Fruit fly (Drosophila melanogaster) whole organism, embryonic: ENCODE data around the gene Bdp1.

Experiments used
- BEAF-32 ChIP-seq: fragments of 200-800 bp; sonication (Bioruptor generic); optimal IDR thresholded peaks from 3 replicates; lab custom pipeline; 2017; ENCODE audit warnings: missing biosample characterization, missing genetic modification characterization, mild to moderate bottlenecking, moderate library complexity, missing genetic modification reagents
- Bteb2 ChIP-seq: fragments of 200-800 bp; sonication (Bioruptor generic); optimal IDR thresholded peaks from 2 replicates; lab custom pipeline; 2016; ENCODE audit warnings: missing biosample characterization, missing genetic modification characterization
- CG10366 ChIP-seq: fragments of 200-800 bp; sonication (Bioruptor generic); IDR thresholded peaks from 2 replicates; pipeline ENCODE4 v1.3.6; 2022; ENCODE audit warnings: missing biosample characterization, missing genetic modification characterization
- CG11560 ChIP-seq: fragments of 200-800 bp; sonication (Bioruptor generic); IDR thresholded peaks from 3 replicates; pipeline ENCODE4 v1.3.6; 2022; ENCODE audit warnings: missing biosample characterization, missing genetic modification characterization
- CG12299 ChIP-seq: fragments of 200-800 bp; sonication (Bioruptor generic); optimal IDR thresholded peaks from 2 replicates; lab custom pipeline; 2018; ENCODE audit warnings: missing biosample characterization, mild to moderate bottlenecking, missing genetic modification characterization
- CG1233 ChIP-seq: fragments of 200-800 bp; sonication (Bioruptor generic); optimal IDR thresholded peaks from 4 replicates; lab custom pipeline; 2018; ENCODE audit warnings: missing biosample characterization, mild to moderate bottlenecking, missing genetic modification characterization
- CG12769 ChIP-seq: fragments of 200-800 bp; sonication (Bioruptor generic); optimal IDR thresholded peaks from 2 replicates; lab custom pipeline; 2019; ENCODE audit warnings: missing biosample characterization, mild to moderate bottlenecking, missing genetic modification characterization, moderate library complexity
- CG13287 ChIP-seq: fragments of 200-800 bp; sonication (Bioruptor generic); IDR thresholded peaks from 2 replicates; pipeline ENCODE4 v1.3.6; 2022; ENCODE audit warnings: missing biosample characterization, missing genetic modification characterization; ENCODE audit not compliant: partially characterized antibody
- CG14710 ChIP-seq: fragments of 200-800 bp; sonication (Bioruptor generic); optimal IDR thresholded peaks from 3 replicates; lab custom pipeline; 2019; ENCODE audit warnings: missing biosample characterization, mild to moderate bottlenecking, missing genetic modification characterization, moderate library complexity
- CG15601 ChIP-seq: fragments of 200-800 bp; sonication (Bioruptor generic); optimal IDR thresholded peaks from 3 replicates; lab custom pipeline; 2019; ENCODE audit warnings: missing biosample characterization, mild to moderate bottlenecking, missing genetic modification characterization, moderate library complexity
- CG17568 ChIP-seq: fragments of 200-800 bp; sonication (Bioruptor generic); optimal IDR thresholded peaks from 2 replicates; lab custom pipeline; 2018; ENCODE audit warnings: missing biosample characterization, mild to moderate bottlenecking, missing genetic modification characterization, moderate library complexity
- CG17829 ChIP-seq: fragments of 200-800 bp; optimal IDR thresholded peaks from 2 replicates; lab custom pipeline; 2019; ENCODE audit warnings: missing biosample characterization, mild to moderate bottlenecking, missing genetic modification characterization, moderate library complexity
- CG2875 ChIP-seq: fragments of 200-800 bp; sonication (Bioruptor generic); optimal IDR thresholded peaks from 2 replicates; lab custom pipeline; 2017; ENCODE audit warnings: missing biosample characterization, mild to moderate bottlenecking, missing genetic modification characterization, missing genetic modification reagents
- CG4617 ChIP-seq: fragments of 200-800 bp; sonication (Bioruptor generic); optimal IDR thresholded peaks from 3 replicates; lab custom pipeline; 2016; ENCODE audit warnings: missing biosample characterization, missing genetic modification characterization, borderline replicate concordance
- CG4707 ChIP-seq: fragments of 200-800 bp; sonication (Bioruptor generic); optimal IDR thresholded peaks from 2 replicates; lab custom pipeline; 2018; ENCODE audit warnings: missing biosample characterization, mild to moderate bottlenecking, missing genetic modification characterization, moderate library complexity
- CG8281 ChIP-seq: fragments of 200-800 bp; sonication (Bioruptor generic); optimal IDR thresholded peaks from 2 replicates; lab custom pipeline; 2018; ENCODE audit warnings: missing biosample characterization, mild to moderate bottlenecking, missing genetic modification characterization, moderate library complexity
- CG8388 ChIP-seq: fragments of 200-800 bp; sonication (Bioruptor generic); optimal IDR thresholded peaks from 2 replicates; lab custom pipeline; 2019; ENCODE audit warnings: missing biosample characterization, mild to moderate bottlenecking, missing genetic modification characterization, moderate library complexity
- CoRest ChIP-seq: fragments of 200-800 bp; sonication (Bioruptor generic); optimal IDR thresholded peaks from 3 replicates; lab custom pipeline; 2018; ENCODE audit warnings: missing biosample characterization, mild to moderate bottlenecking, missing genetic modification characterization, moderate library complexity
- Doc2 ChIP-seq: fragments of 200-800 bp; sonication (Bioruptor generic); IDR thresholded peaks from 2 replicates; pipeline ENCODE4 v1.3.6; 2022; ENCODE audit warnings: missing biosample characterization, missing genetic modification characterization
- Doc3 ChIP-seq: fragments of 200-800 bp; sonication (Bioruptor generic); IDR thresholded peaks from 3 replicates; pipeline ENCODE4 v1.3.6; 2022; ENCODE audit warnings: missing biosample characterization, missing genetic modification characterization; ENCODE audit not compliant: partially characterized antibody
- Dp ChIP-seq: fragments of 200-800 bp; sonication (Bioruptor generic); optimal IDR thresholded peaks from 2 replicates; lab custom pipeline; 2018; ENCODE audit warnings: missing biosample characterization, mild to moderate bottlenecking, missing genetic modification characterization, moderate library complexity
- Ets65A ChIP-seq: fragments of 200-800 bp; sonication (Bioruptor generic); peaks from one replicate; lab custom pipeline; 2016; ENCODE audit warnings: missing biosample characterization, missing genetic modification characterization
- Ets97D ChIP-seq: fragments of 200-800 bp; sonication (Bioruptor generic); optimal IDR thresholded peaks from 3 replicates; lab custom pipeline; 2016; ENCODE audit warnings: missing biosample characterization, missing genetic modification characterization
- Fer2 ChIP-seq: fragments of 200-800 bp; sonication (Bioruptor generic); optimal IDR thresholded peaks from 2 replicates; lab custom pipeline; 2018; ENCODE audit warnings: missing biosample characterization, mild to moderate bottlenecking, missing genetic modification characterization, moderate library complexity
- HmgD ChIP-seq: fragments of 200-800 bp; sonication (Bioruptor generic); optimal IDR thresholded peaks from 3 replicates; lab custom pipeline; 2016; ENCODE audit warnings: missing biosample characterization, missing genetic modification characterization
- Hmr ChIP-seq: fragments of 200-800 bp; sonication (Bioruptor generic); optimal IDR thresholded peaks from 3 replicates; lab custom pipeline; 2017; ENCODE audit warnings: mild to moderate bottlenecking, missing biosample characterization, missing genetic modification reagents, missing genetic modification characterization
- MBD-R2 ChIP-seq: fragments of 200-800 bp; sonication (Bioruptor generic); IDR thresholded peaks from 2 replicates; pipeline ENCODE4 v1.3.6; 2022; ENCODE audit warnings: missing biosample characterization, missing genetic modification characterization
- MTF-1 ChIP-seq: fragments of 200-800 bp; sonication (Bioruptor generic); optimal IDR thresholded peaks from 2 replicates; lab custom pipeline; 2018; ENCODE audit warnings: missing biosample characterization, mild to moderate bottlenecking, missing genetic modification characterization, borderline replicate concordance
- Max ChIP-seq: fragments of 200-800 bp; sonication (Bioruptor generic); optimal IDR thresholded peaks from 2 replicates; lab custom pipeline; 2016; ENCODE audit warnings: missing biosample characterization, mild to moderate bottlenecking, missing genetic modification characterization
- Med ChIP-seq: fragments of 200-800 bp; sonication (Bioruptor generic); peaks from one replicate; lab custom pipeline; 2016; ENCODE audit warnings: missing biosample characterization, missing genetic modification characterization, mild to moderate bottlenecking, inconsistent platforms, moderate library complexity
- Oaz ChIP-seq: fragments of 200-800 bp; sonication (Bioruptor generic); IDR thresholded peaks from 2 replicates; pipeline ENCODE4 v1.3.6; 2022; ENCODE audit warnings: missing biosample characterization, missing genetic modification characterization
- aop ChIP-seq: fragments of 200-800 bp; sonication (Bioruptor generic); IDR thresholded peaks from 2 replicates; pipeline ENCODE4 v1.3.6; 2022; ENCODE audit warnings: missing biosample characterization, missing genetic modification characterization
- bab2 ChIP-seq: fragments of 200-800 bp; sonication (Bioruptor generic); optimal IDR thresholded peaks from 2 replicates; lab custom pipeline; 2016; ENCODE audit warnings: missing biosample characterization, missing genetic modification characterization
- bcd ChIP-seq: fragments of 200-800 bp; sonication (Bioruptor generic); optimal IDR thresholded peaks from 2 replicates; lab custom pipeline; 2017; ENCODE audit warnings: missing biosample characterization, mild to moderate bottlenecking, missing genetic modification characterization
- cas ChIP-seq: fragments of 200-800 bp; sonication (Bioruptor generic); IDR thresholded peaks from 2 replicates; pipeline ENCODE4 v1.3.6; 2022; ENCODE audit warnings: missing biosample characterization, missing genetic modification characterization
- ci ChIP-seq: fragments of 200-800 bp; sonication (Bioruptor generic); IDR thresholded peaks from 3 replicates; pipeline ENCODE4 v1.3.6; 2022; ENCODE audit warnings: missing biosample characterization, missing genetic modification characterization
- crc ChIP-seq: fragments of 200-800 bp; sonication (Bioruptor generic); optimal IDR thresholded peaks from 2 replicates; lab custom pipeline; 2016; ENCODE audit warnings: missing biosample characterization, missing genetic modification characterization
- en ChIP-seq: fragments of 200-800 bp; sonication (Bioruptor generic); optimal IDR thresholded peaks from 2 replicates; lab custom pipeline; 2016; ENCODE audit warnings: missing biosample characterization, missing genetic modification characterization
- gcm ChIP-seq: fragments of 200-800 bp; sonication (Bioruptor generic); optimal IDR thresholded peaks from 2 replicates; lab custom pipeline; 2019; ENCODE audit warnings: missing biosample characterization, mild to moderate bottlenecking, missing genetic modification characterization, moderate library complexity
- insv ChIP-seq, 2 experiments: fragments of 200-800 bp; sonication (Bioruptor generic); optimal IDR thresholded peaks; 3 replicates each; lab custom pipeline; 2016 to 2018; ENCODE audit warnings: missing biosample characterization in 2 of 2, missing genetic modification characterization in 2 of 2
- luna ChIP-seq: fragments of 200-800 bp; sonication (Bioruptor generic); optimal IDR thresholded peaks from 2 replicates; lab custom pipeline; 2016; ENCODE audit warnings: missing biosample characterization, missing genetic modification characterization
- onecut ChIP-seq: fragments of 200-800 bp; sonication (Bioruptor generic); IDR thresholded peaks from 2 replicates; pipeline ENCODE4 v1.3.6; 2022; ENCODE audit warnings: missing biosample characterization, missing genetic modification characterization
- pb ChIP-seq: fragments of 200-800 bp; sonication (Bioruptor generic); optimal IDR thresholded peaks from 3 replicates; lab custom pipeline; 2016; ENCODE audit warnings: missing biosample characterization, missing genetic modification characterization
- pfk ChIP-seq: fragments of 200-800 bp; sonication (Bioruptor generic); optimal IDR thresholded peaks from 2 replicates; lab custom pipeline; 2018; ENCODE audit warnings: missing biosample characterization, mild to moderate bottlenecking, missing genetic modification characterization, moderate library complexity
- so ChIP-seq: fragments of 200-800 bp; sonication (Bioruptor generic); IDR thresholded peaks from 3 replicates; pipeline ENCODE4 v1.3.6; 2022; ENCODE audit warnings: missing biosample characterization, missing genetic modification characterization
- trem ChIP-seq: fragments of 200-800 bp; optimal IDR thresholded peaks from 3 replicates; lab custom pipeline; 2019; ENCODE audit warnings: missing biosample characterization, mild to moderate bottlenecking, missing genetic modification characterization, moderate library complexity
- wek ChIP-seq: fragments of 200-800 bp; sonication (Bioruptor generic); optimal IDR thresholded peaks from 3 replicates; lab custom pipeline; 2018; ENCODE audit warnings: missing biosample characterization, mild to moderate bottlenecking, missing genetic modification characterization, moderate library complexity
- zen ChIP-seq: fragments of 200-800 bp; sonication (Bioruptor generic); optimal IDR thresholded peaks from 3 replicates; lab custom pipeline; 2018; ENCODE audit warnings: missing biosample characterization, mild to moderate bottlenecking, missing genetic modification characterization, moderate library complexity
- zfh2 ChIP-seq: fragments of 200-800 bp; sonication (Bioruptor generic); optimal IDR thresholded peaks from 2 replicates; lab custom pipeline; 2016; ENCODE audit warnings: missing biosample characterization, missing genetic modification characterization

Gene Bdp1

dm6 chr2L:13398614-13399161, 25.0 kb upstream of the Bdp1 start, which contains the start of the genes CG10859 and CG7110 (continued):
- TF ChIP-seq Ets65A: peak; percentile 70
- peak; percentile 26 for TF ChIP-seq pfk
- TF ChIP-seq gcm: peak; percentile 9
- peak; percentile 27 for TF ChIP-seq pb (GFP tag; lab: Kevin White, UChicago)
- no peak for TF ChIP-seq Doc3 (GFP tag; lab: Robert Waterston, UW)
- TF ChIP-seq BEAF-32: peak; percentile 10
- peak; percentile 45 for TF ChIP-seq CG12299
- TF ChIP-seq CoRest: peak; percentile 64
- peak; percentile 48 for TF ChIP-seq CG17829 (tag; lab: Kevin White, UChicago)
- peak; percentile 33 for TF ChIP-seq CG15601 (tag; lab: Kevin White, UChicago)
- no peak for TF ChIP-seq crc (GFP tag; lab: Kevin White, UChicago)
- peak; percentile 11 for TF ChIP-seq Fer2 (tag; lab: Kevin White, UChicago)
- peak; percentile 26 for TF ChIP-seq CG2875 (GFP tag; lab: Kevin White, UChicago)
- TF ChIP-seq CG1233 (GFP tag; lab: Kevin White, UChicago): peak; percentile 56
- peak; percentile 88 for TF ChIP-seq wek (GFP tag; lab: Kevin White, UChicago)
- no peak for TF ChIP-seq CG8281 (tag; lab: Kevin White, UChicago)
- TF ChIP-seq insv (GFP tag; optimal IDR thresholded peaks at IDR 0.05; lab: Kevin White, UChicago): peak in 1 of 2 experiments; percentile 50
- TF ChIP-seq CG10366 (GFP tag; lab: Robert Waterston, UW): no peak
- peak; percentile 91 for TF ChIP-seq Med (GFP tag; lab: Kevin White, UChicago)
- TF ChIP-seq Oaz: 0 out of 2 replicates have a peak, but pooled peaks have one; percentile 32
- peak; percentile 51 for TF ChIP-seq CG17568 (GFP tag; lab: Kevin White, UChicago)
- peak; percentile 66 for TF ChIP-seq Hmr (GFP tag; lab: Kevin White, UChicago)
- peak; percentile 39 for TF ChIP-seq MTF-1 (GFP tag; lab: Kevin White, UChicago)
- TF ChIP-seq CG11560 (tag; lab: Robert Waterston, UW): no peak
- TF ChIP-seq luna (GFP tag; lab: Kevin White, UChicago): no peak
- TF ChIP-seq CG13287 (GFP tag; lab: Robert Waterston, UW): no peak
- peak; percentile 98 for TF ChIP-seq Ets97D (GFP tag; lab: Kevin White, UChicago)
- TF ChIP-seq Max (GFP tag; lab: Kevin White, UChicago): peak; percentile 59
- TF ChIP-seq zen: peak; percentile 39
- no peak for TF ChIP-seq HmgD (GFP tag; lab: Kevin White, UChicago)
- peak; percentile 81 for TF ChIP-seq Dp (GFP tag; lab: Kevin White, UChicago)
- 0 out of 2 replicates have a peak, but pooled peaks have one; percentile 9 for TF ChIP-seq aop (GFP tag; lab: Robert Waterston, UW)
- no peak for TF ChIP-seq so (GFP tag; lab: Robert Waterston, UW)
- peak; percentile 35 for TF ChIP-seq CG8388 (GFP tag; lab: Kevin White, UChicago)
- no peak for TF ChIP-seq en (GFP tag; lab: Kevin White, UChicago)
- peak; percentile 52 for TF ChIP-seq onecut (GFP tag; lab: Robert Waterston, UW)
- TF ChIP-seq bcd (GFP tag; lab: Kevin White, UChicago): peak; percentile 63
- TF ChIP-seq MBD-R2: peak; percentile 48; the same call in 1 of the 2 replicates
- peak; percentile 56 for TF ChIP-seq trem (tag; lab: Kevin White, UChicago)
- peak; percentile 88 for TF ChIP-seq ci (GFP tag; lab: Robert Waterston, UW)
- TF ChIP-seq CG4707 (GFP tag; lab: Kevin White, UChicago): peak; percentile 43
- no peak for TF ChIP-seq zfh2 (GFP tag; lab: Kevin White, UChicago)
- TF ChIP-seq Doc2 (GFP tag; lab: Robert Waterston, UW): no peak
- TF ChIP-seq CG12769 (tag; lab: Kevin White, UChicago): no peak
- TF ChIP-seq CG4617 (GFP tag; lab: Kevin White, UChicago): peak; percentile 14
- TF ChIP-seq CG14710 (tag; lab: Kevin White, UChicago): peak; percentile 65
- TF ChIP-seq cas: no peak
- no peak for TF ChIP-seq bab2
- peak; percentile 34 for TF ChIP-seq Bteb2 (GFP tag; lab: Kevin White, UChicago)
